Worm (Caenorhabditis elegans) whole organism, L3 larva: Measurements from ENCODE around the gene gcst-1.

ENCODE experiments used
- nhr-237 ChIP-seq: fragments of 150-350 bp; optimal IDR thresholded peaks from 2 replicates; lab custom pipeline; 2014; ENCODE audit warnings: missing biosample characterization, missing genetic modification characterization
- nhr-25 ChIP-seq: sonication (generic microtip); optimal IDR thresholded peaks from 2 replicates; lab custom pipeline; 2017; ENCODE audit warnings: missing biosample characterization, missing genetic modification characterization

DNA sequence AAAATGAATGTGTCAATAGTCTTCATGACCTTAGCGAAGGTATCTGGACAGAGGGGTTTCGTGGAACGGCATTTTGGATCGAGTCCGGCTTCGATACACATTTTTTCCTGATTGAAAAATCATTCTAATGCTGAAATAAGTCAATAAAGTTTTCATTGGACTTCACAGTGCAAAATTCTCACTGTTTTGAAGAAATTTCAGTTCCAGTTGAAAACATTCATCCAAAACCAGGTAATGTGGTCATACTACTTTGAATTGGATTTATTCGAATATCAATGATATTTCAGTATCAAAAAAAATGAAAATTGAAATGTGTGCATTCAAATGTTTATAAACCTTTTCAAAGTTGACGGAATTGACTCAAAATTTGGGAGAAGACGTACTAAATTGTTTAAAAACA lies 40.7 kb downstream of the gcst-1 start, which contains the start of gene pgph-1:
- TF ChIP-seq nhr-25 (tag; lab: Kevin White, UChicago), result no peak
- no peak for TF ChIP-seq nhr-237 (tag; lab: Kevin White, UChicago)
